Worm (Caenorhabditis elegans) whole organism, L4 larva: ENCODE data around the gene nhr-129.
A peak's percentile ranks its signal among the peaks of the same experiment; 100 is the strongest.

ENCODE experiments used
- jun-1 ChIP-seq: fragments of 150-350 bp; optimal IDR thresholded peaks from 2 replicates; lab custom pipeline; 2014; ENCODE audit warnings: missing biosample characterization, missing genetic modification reagents, missing genetic modification characterization
- lin-1 ChIP-seq: fragments of 200-800 bp; sonication (Bioruptor generic); IDR thresholded peaks from 2 replicates; pipeline ENCODE4 v1.3.6; 2022; ENCODE audit warnings: missing genetic modification reagents, missing genetic modification characterization, missing compliant biosample characterization
- nhr-28 ChIP-seq: fragments of 150-350 bp; optimal IDR thresholded peaks from 2 replicates; lab custom pipeline; 2014; ENCODE audit warnings: missing biosample characterization, missing genetic modification characterization

The nhr-129 gene

DNA sequence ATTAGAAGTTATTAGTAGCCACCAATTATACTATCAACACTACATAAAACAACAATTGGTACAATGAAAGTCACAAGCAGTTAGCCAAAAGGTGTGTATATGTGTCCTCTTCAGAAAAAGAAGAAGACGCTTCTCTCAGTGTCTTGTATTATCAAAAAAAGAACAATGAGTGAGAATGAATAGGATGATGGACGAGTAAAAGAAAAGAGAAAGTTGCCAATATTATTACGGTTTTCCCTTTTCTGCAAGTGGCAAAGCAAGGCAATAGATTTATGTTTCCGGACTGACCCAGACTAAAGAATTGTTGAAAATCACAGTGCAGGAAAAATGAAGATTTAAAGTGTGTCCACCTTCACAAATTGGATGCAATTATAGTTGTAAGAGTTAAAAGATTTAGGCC lies 50.4 kb downstream of the nhr-129 start:
- TF ChIP-seq nhr-28 (tag; lab: Kevin White, UChicago) (peak; percentile 31), jun-1 (tag; lab: Kevin White, UChicago) (no peak), lin-1 (GFP tag; lab: Robert Waterston, UW) (no peak)
